Fruit fly (Drosophila melanogaster) S2 (cell line): ENCODE measurements around the gene heix.

Experiments used
- CG8478 ChIP-seq: fragments of >200 bp; optimal IDR thresholded peaks from 2 replicates; lab custom pipeline; 2018
- CTCF ChIP-seq, 2 experiments: fragments of >200 bp; optimal IDR thresholded peaks; 2 replicates each; lab custom pipeline; 2018

DNA sequence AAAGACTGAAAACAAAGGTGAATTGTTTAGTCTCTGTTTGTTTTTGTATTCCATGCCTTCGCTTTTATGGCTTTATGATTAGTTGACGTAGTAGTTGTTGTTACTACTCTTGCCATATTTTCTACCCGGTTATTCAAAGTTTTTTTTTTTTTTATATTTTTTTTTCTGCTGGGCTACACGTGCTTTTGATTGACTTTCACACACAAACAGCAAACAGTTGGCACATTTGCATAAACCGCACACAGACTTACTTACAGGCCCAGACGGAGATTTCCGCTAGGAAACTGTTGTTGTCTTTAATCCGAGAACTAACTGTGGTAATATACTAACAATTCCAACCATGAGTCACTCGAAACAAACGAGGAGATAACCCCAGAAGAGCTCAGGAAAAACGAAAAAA is 16.2 kb upstream of the heix start:
- TF ChIP-seq CTCF (optimal IDR thresholded peaks at IDR 0.05; lab: Kevin White, UChicago) (no peak), CG8478 (lab: Kevin White, UChicago) (no peak)
